4 worm cellular contexts compared by ENCODE assay signal in genomic region chrV:904232-904983, ce11.
TF ChIP-seq lines count a peak whose summit lies in the region.

Gene trm-2A, plus strand, starts transcription at chrV:904963.

TF ChIP-seq in whole organism, L2 larva, 48 proteins besides CTCF, POLR2A, EP300 and RAD21 (continues in another document):
- TF ChIP-seq R02D3.7 (tag; optimal IDR thresholded peaks at IDR 0.05; lab: Kevin White, UChicago): no peak
- peak; percentile 97 for TF ChIP-seq gmeb-1 (tag; optimal IDR thresholded peaks at IDR 0.05; lab: Kevin White, UChicago)
- TF ChIP-seq unc-55 (GFP tag; optimal IDR thresholded peaks at IDR 0.05; lab: Kevin White, UChicago): peak; percentile 80
- TF ChIP-seq lsy-2 (tag; optimal IDR thresholded peaks at IDR 0.05; lab: Kevin White, UChicago): peak; percentile 51 to 88
- no peak for TF ChIP-seq peb-1 (tag; optimal IDR thresholded peaks at IDR 0.05; lab: Kevin White, UChicago)
- TF ChIP-seq mdl-1 (tag; optimal IDR thresholded peaks at IDR 0.05; lab: Kevin White, UChicago): peak in 1 of 2 experiments; percentile 4
- TF ChIP-seq nhr-10 (tag; optimal IDR thresholded peaks at IDR 0.05; lab: Kevin White, UChicago): no peak
- TF ChIP-seq sem-4 (tag; optimal IDR thresholded peaks at IDR 0.05; lab: Kevin White, UChicago): peak; percentile 71
- peak; percentile 19 for TF ChIP-seq egl-27 (tag; optimal IDR thresholded peaks at IDR 0.05; lab: Kevin White, UChicago)
- TF ChIP-seq C34F6.9 (tag; optimal IDR thresholded peaks at IDR 0.05; lab: Kevin White, UChicago): peak; percentile 62
- TF ChIP-seq ceh-16 (tag; optimal IDR thresholded peaks at IDR 0.05; lab: Kevin White, UChicago): no peak
- peak; percentile 71 for TF ChIP-seq nhr-25 (tag; optimal IDR thresholded peaks at IDR 0.05; lab: Kevin White, UChicago)
- TF ChIP-seq ama-1 (optimal IDR thresholded peaks at IDR 0.05; lab: Kevin White, UChicago): no peak
- no peak for TF ChIP-seq unc-39 (tag; optimal IDR thresholded peaks at IDR 0.05; lab: Kevin White, UChicago)
- peak; percentile 69 for TF ChIP-seq nhr-129 (tag; optimal IDR thresholded peaks at IDR 0.05; lab: Kevin White, UChicago)
- peak; percentile 85 for TF ChIP-seq sma-3 (GFP tag; optimal IDR thresholded peaks at IDR 0.05; lab: Kevin White, UChicago)
- TF ChIP-seq ztf-4 (tag; optimal IDR thresholded peaks at IDR 0.05; lab: Kevin White, UChicago): peak; percentile 42
- TF ChIP-seq ztf-1 (GFP tag; conservative IDR thresholded peaks at IDR 0.05; lab: Robert Waterston, UW): no peak
- TF ChIP-seq ztf-11 (tag; optimal IDR thresholded peaks at IDR 0.05; lab: Kevin White, UChicago): no peak
- peak; percentile 24 for TF ChIP-seq nhr-237 (tag; optimal IDR thresholded peaks at IDR 0.05; lab: Kevin White, UChicago)
- no peak for TF ChIP-seq lin-39 (tag; optimal IDR thresholded peaks at IDR 0.05; lab: Kevin White, UChicago)
- TF ChIP-seq nhr-77 (tag; optimal IDR thresholded peaks at IDR 0.05; lab: Kevin White, UChicago): peak; percentile 14
- TF ChIP-seq zag-1 (tag; optimal IDR thresholded peaks at IDR 0.05; lab: Kevin White, UChicago): no peak
- no peak for TF ChIP-seq unc-62 (GFP tag; optimal IDR thresholded peaks at IDR 0.05; lab: Kevin White, UChicago)

TF ChIP-seq in whole organism, L4 larva, 104 proteins besides CTCF, POLR2A, EP300 and RAD21 (continues in another document):
- peak; percentile 43; the same call in 1 of the 2 replicates for TF ChIP-seq dmd-6 (GFP tag; IDR thresholded peaks at IDR 0.05; lab: Robert Waterston, UW)
- no peak for TF ChIP-seq nhr-10 (tag; optimal IDR thresholded peaks at IDR 0.05; lab: Kevin White, UChicago)
- peak; percentile 6 for TF ChIP-seq nhr-102 (tag; optimal IDR thresholded peaks at IDR 0.05; lab: Kevin White, UChicago)
- TF ChIP-seq php-3 (GFP tag; IDR thresholded peaks at IDR 0.05; lab: Robert Waterston, UW): no peak
- peak in 1 of 2 experiments; percentile 17 for TF ChIP-seq mdl-1 (tag; optimal IDR thresholded peaks at IDR 0.05; lab: Kevin White, UChicago)
- peak in 1 of 2 experiments; percentile 87 for TF ChIP-seq lsy-2 (tag; optimal IDR thresholded peaks at IDR 0.05; lab: Kevin White, UChicago)
- no peak for TF ChIP-seq daf-12 (tag; optimal IDR thresholded peaks at IDR 0.05; lab: Kevin White, UChicago)
- peak; percentile 37; the same call in 1 of the 2 replicates for TF ChIP-seq egl-43 (GFP tag; IDR thresholded peaks at IDR 0.05; lab: Robert Waterston, UW)
- TF ChIP-seq dve-1 (tag; optimal IDR thresholded peaks at IDR 0.05; lab: Kevin White, UChicago; ENCODE audit: insufficient read depth): peak; percentile 60
- TF ChIP-seq ceh-28 (tag; optimal IDR thresholded peaks at IDR 0.05; lab: Kevin White, UChicago): no peak
- TF ChIP-seq attf-4 (tag; optimal IDR thresholded peaks at IDR 0.05; lab: Kevin White, UChicago): no peak
- TF ChIP-seq mes-2 (tag; optimal IDR thresholded peaks at IDR 0.05; lab: Kevin White, UChicago; ENCODE audit: poor library complexity, severe bottlenecking): peak; percentile 93
- no peak for TF ChIP-seq daf-16 (GFP tag; optimal IDR thresholded peaks at IDR 0.05; lab: Kevin White, UChicago)
- peak; percentile 43 for TF ChIP-seq daf-16 (tag; optimal IDR thresholded peaks at IDR 0.05; lab: Kevin White, UChicago)
- peak; percentile 54 for TF ChIP-seq rbr-2 (tag; optimal IDR thresholded peaks at IDR 0.05; lab: Kevin White, UChicago)
- 0 out of 2 replicates have a peak, but pooled peaks have one; percentile 15 for TF ChIP-seq F44E2.7 (GFP tag; IDR thresholded peaks at IDR 0.05; lab: Robert Waterston, UW)
- TF ChIP-seq hlh-11 (tag; optimal IDR thresholded peaks at IDR 0.05; lab: Kevin White, UChicago): peak; percentile 52
- peak; percentile 49 for TF ChIP-seq duxl-1 (tag; optimal IDR thresholded peaks at IDR 0.05; lab: Kevin White, UChicago; ENCODE audit: poor library complexity)
- TF ChIP-seq arid-1 (GFP tag; conservative IDR thresholded peaks at IDR 0.05; lab: Robert Waterston, UW): no peak
- no peak for TF ChIP-seq Y5F2A.4 (GFP tag; optimal IDR thresholded peaks at IDR 0.05; lab: Kevin White, UChicago)
- TF ChIP-seq dpl-1 (GFP tag; optimal IDR thresholded peaks at IDR 0.05; lab: Kevin White, UChicago): peak; percentile 95
- no peak for TF ChIP-seq pha-4 (GFP tag; IDR thresholded peaks at IDR 0.05; lab: Robert Waterston, UW)
- TF ChIP-seq pha-4 (tag; optimal IDR thresholded peaks at IDR 0.05; lab: Kevin White, UChicago): peak; percentile 43

TF ChIP-seq in whole organism, late embryonic, 69 proteins besides CTCF, POLR2A, EP300 and RAD21:
- no peak for TF ChIP-seq ceh-2 (tag; optimal IDR thresholded peaks at IDR 0.05; lab: Kevin White, UChicago)
- no peak for TF ChIP-seq pqm-1 (tag; optimal IDR thresholded peaks at IDR 0.05; lab: Kevin White, UChicago)
- no peak for TF ChIP-seq ceh-30 (tag; optimal IDR thresholded peaks at IDR 0.05; lab: Kevin White, UChicago)
- TF ChIP-seq sox-4 (tag; optimal IDR thresholded peaks at IDR 0.05; lab: Kevin White, UChicago): no peak
- no peak for TF ChIP-seq ceh-18 (tag; optimal IDR thresholded peaks at IDR 0.05; lab: Kevin White, UChicago)
- no peak for TF ChIP-seq ceh-24 (tag; optimal IDR thresholded peaks at IDR 0.05; lab: Kevin White, UChicago)
- TF ChIP-seq dve-1 (tag; optimal IDR thresholded peaks at IDR 0.05; lab: Kevin White, UChicago): no peak
- no peak for TF ChIP-seq hlh-30 (tag; optimal IDR thresholded peaks at IDR 0.05; lab: Kevin White, UChicago; ENCODE audit: insufficient read depth)
- no peak for TF ChIP-seq C38D4.7 (GFP tag; optimal IDR thresholded peaks at IDR 0.05; lab: Kevin White, UChicago)
- no peak for TF ChIP-seq Y22D7AL.16 (tag; optimal IDR thresholded peaks at IDR 0.05; lab: Kevin White, UChicago)
- TF ChIP-seq ceh-31 (tag; optimal IDR thresholded peaks at IDR 0.05; lab: Kevin White, UChicago): peak; percentile 15
- no peak for TF ChIP-seq pros-1 (tag; optimal IDR thresholded peaks at IDR 0.05; lab: Kevin White, UChicago)
- no peak for TF ChIP-seq pha-4 (tag; optimal IDR thresholded peaks at IDR 0.05; lab: Kevin White, UChicago)
- TF ChIP-seq lin-11 (tag; optimal IDR thresholded peaks at IDR 0.05; lab: Kevin White, UChicago): no peak
- TF ChIP-seq pat-9 (tag; optimal IDR thresholded peaks at IDR 0.05; lab: Kevin White, UChicago): no peak
- no peak for TF ChIP-seq elt-4 (tag; optimal IDR thresholded peaks at IDR 0.05; lab: Kevin White, UChicago)
- no peak for TF ChIP-seq ceh-45 (GFP tag; IDR thresholded peaks at IDR 0.05; lab: Robert Waterston, UW)
- TF ChIP-seq ceh-6 (GFP tag; optimal IDR thresholded peaks at IDR 0.05; lab: Kevin White, UChicago): no peak
- no peak for TF ChIP-seq che-1 (tag; optimal IDR thresholded peaks at IDR 0.05; lab: Kevin White, UChicago)
- TF ChIP-seq unc-3 (GFP tag; conservative IDR thresholded peaks at IDR 0.05; lab: Robert Waterston, UW): no peak
- no peak for TF ChIP-seq unc-3 (tag; optimal IDR thresholded peaks at IDR 0.05; lab: Kevin White, UChicago)
- no peak for TF ChIP-seq zip-5 (tag; optimal IDR thresholded peaks at IDR 0.05; lab: Kevin White, UChicago)
- TF ChIP-seq nfya-1 (tag; optimal IDR thresholded peaks at IDR 0.05; lab: Kevin White, UChicago): peak; percentile 24
- no peak for TF ChIP-seq ceh-14 (tag; optimal IDR thresholded peaks at IDR 0.05; lab: Kevin White, UChicago)
- no peak for TF ChIP-seq ref-2 (tag; optimal IDR thresholded peaks at IDR 0.05; lab: Kevin White, UChicago)
- peak; percentile 26 for TF ChIP-seq tbx-2 (tag; optimal IDR thresholded peaks at IDR 0.05; lab: Kevin White, UChicago)
- no peak for TF ChIP-seq elt-2 (tag; optimal IDR thresholded peaks at IDR 0.05; lab: Kevin White, UChicago)

TF ChIP-seq in whole organism, mixed stage, embryonic, 35 proteins besides CTCF, POLR2A, EP300 and RAD21 (continues in another document):
- no peak for TF ChIP-seq nhr-2 (tag; optimal IDR thresholded peaks at IDR 0.05; lab: Kevin White, UChicago)
- peak; percentile 50 for TF ChIP-seq ces-1 (GFP tag; optimal IDR thresholded peaks at IDR 0.05; lab: Kevin White, UChicago)
- no peak for TF ChIP-seq elt-1 (tag; optimal IDR thresholded peaks at IDR 0.05; lab: Kevin White, UChicago; ENCODE audit: borderline replicate concordance, insufficient read depth)
- TF ChIP-seq flh-1 (GFP tag; optimal IDR thresholded peaks at IDR 0.05; lab: Kevin White, UChicago): no peak
- no peak for TF ChIP-seq bed-3 (GFP tag; optimal IDR thresholded peaks at IDR 0.05; lab: Kevin White, UChicago)
- no peak for TF ChIP-seq nhr-76 (tag; optimal IDR thresholded peaks at IDR 0.05; lab: Kevin White, UChicago)
- TF ChIP-seq unc-62 (GFP tag; optimal IDR thresholded peaks at IDR 0.05; lab: Kevin White, UChicago): no peak
- no peak for TF ChIP-seq drap-1 (GFP tag; optimal IDR thresholded peaks at IDR 0.05; lab: Kevin White, UChicago)
- TF ChIP-seq ceh-43 (GFP tag; optimal IDR thresholded peaks at IDR 0.05; lab: Kevin White, UChicago): no peak
- TF ChIP-seq mep-1 (tag; optimal IDR thresholded peaks at IDR 0.05; lab: Kevin White, UChicago): peak; percentile 81
- no peak for TF ChIP-seq nhr-28 (tag; optimal IDR thresholded peaks at IDR 0.05; lab: Kevin White, UChicago)
- TF ChIP-seq blmp-1 (tag; optimal IDR thresholded peaks at IDR 0.05; lab: Kevin White, UChicago): no peak
- TF ChIP-seq unc-39 (tag; optimal IDR thresholded peaks at IDR 0.05; lab: Kevin White, UChicago): no peak
- TF ChIP-seq elt-3 (tag; optimal IDR thresholded peaks at IDR 0.05; lab: Kevin White, UChicago): no peak
- no peak for TF ChIP-seq zip-8 (tag; optimal IDR thresholded peaks at IDR 0.05; lab: Kevin White, UChicago)
- TF ChIP-seq mls-2 (tag; optimal IDR thresholded peaks at IDR 0.05; lab: Kevin White, UChicago): no peak
- TF ChIP-seq cnd-1 (tag; optimal IDR thresholded peaks at IDR 0.05; lab: Kevin White, UChicago): no peak
- peak; percentile 17 for TF ChIP-seq hlh-1 (tag; optimal IDR thresholded peaks at IDR 0.05; lab: Kevin White, UChicago)
- peak; percentile 4 for TF ChIP-seq unc-120 (tag; optimal IDR thresholded peaks at IDR 0.05; lab: Kevin White, UChicago; ENCODE audit: poor library complexity, severe bottlenecking)
- peak; percentile 51 for TF ChIP-seq lsy-2 (tag; optimal IDR thresholded peaks at IDR 0.05; lab: Kevin White, UChicago)
- no peak for TF ChIP-seq ham-2 (GFP tag; optimal IDR thresholded peaks at IDR 0.05; lab: Kevin White, UChicago)
- TF ChIP-seq mab-5 (tag; optimal IDR thresholded peaks at IDR 0.05; lab: Kevin White, UChicago): no peak
- no peak for TF ChIP-seq sptf-1 (tag; optimal IDR thresholded peaks at IDR 0.05; lab: Kevin White, UChicago)
- no peak for TF ChIP-seq snpc-4 (tag; optimal IDR thresholded peaks at IDR 0.05; lab: Kevin White, UChicago)
- peak; percentile 59 for TF ChIP-seq lin-13 (tag; optimal IDR thresholded peaks at IDR 0.05; lab: Kevin White, UChicago)
- TF ChIP-seq M03D4.4 (tag; optimal IDR thresholded peaks at IDR 0.05; lab: Kevin White, UChicago): no peak
- TF ChIP-seq tbx-8 (GFP tag; optimal IDR thresholded peaks at IDR 0.05; lab: Kevin White, UChicago): no peak
- TF ChIP-seq ztf-11 (tag; optimal IDR thresholded peaks at IDR 0.05; lab: Kevin White, UChicago): no peak
- no peak for TF ChIP-seq nhr-12 (tag; optimal IDR thresholded peaks at IDR 0.05; lab: Kevin White, UChicago)
- TF ChIP-seq pha-4 (tag; optimal IDR thresholded peaks at IDR 0.05; lab: Kevin White, UChicago): peak; percentile 63
